Fruit fly (Drosophila melanogaster) whole organism, wandering third instar larva: Measurements from ENCODE around the gene gzl.

Source experiments
- Abd-B ChIP-seq: fragments of >200 bp; optimal IDR thresholded peaks from 2 replicates; lab custom pipeline; 2017; ENCODE audit warnings: missing biosample characterization, missing genetic modification characterization
- CG32264 ChIP-seq: fragments of 200-800 bp; sonication (Bioruptor generic); optimal IDR thresholded peaks from 2 replicates; lab custom pipeline; 2016; ENCODE audit warnings: missing biosample characterization, missing genetic modification characterization
- CG9705 ChIP-seq: fragments of 200-800 bp; sonication (Bioruptor generic); optimal IDR thresholded peaks from 2 replicates; lab custom pipeline; 2018; ENCODE audit warnings: missing biosample characterization, mild to moderate bottlenecking, missing genetic modification characterization
- CrebA ChIP-seq: fragments of 200-800 bp; sonication (Bioruptor generic); optimal IDR thresholded peaks from 2 replicates; lab custom pipeline; 2016; ENCODE audit warnings: missing biosample characterization, mild to moderate bottlenecking, missing genetic modification characterization, borderline replicate concordance
- GATAd ChIP-seq: sonication (Bioruptor generic); optimal IDR thresholded peaks from 2 replicates; lab custom pipeline; 2016; ENCODE audit warnings: missing biosample characterization, missing genetic modification characterization
- HLH106 ChIP-seq: fragments of 200-800 bp; optimal IDR thresholded peaks from 3 replicates; lab custom pipeline; 2019; ENCODE audit warnings: missing biosample characterization, mild to moderate bottlenecking, missing genetic modification characterization, moderate library complexity
- Hnf4 ChIP-seq: fragments of 200-800 bp; sonication (Bioruptor generic); optimal IDR thresholded peaks from 2 replicates; lab custom pipeline; 2016; ENCODE audit warnings: missing biosample characterization, mild to moderate bottlenecking, missing genetic modification characterization
- Hr78 ChIP-seq: fragments of >200 bp; optimal IDR thresholded peaks from 2 replicates; lab custom pipeline; 2017; ENCODE audit warnings: missing biosample characterization, missing genetic modification characterization
- Hr83 ChIP-seq: fragments of 200-300 bp; sonication (Bioruptor generic); optimal IDR thresholded peaks from 2 replicates; lab custom pipeline; 2016; ENCODE audit warnings: missing biosample characterization, mild to moderate bottlenecking, missing genetic modification characterization, moderate library complexity; ENCODE audit not compliant: poor library complexity, severe bottlenecking
- Jra ChIP-seq: sonication (Bioruptor generic); optimal IDR thresholded peaks from 2 replicates; lab custom pipeline; 2016; ENCODE audit warnings: missing biosample characterization, missing genetic modification characterization
- Mio ChIP-seq: sonication (Bioruptor generic); optimal IDR thresholded peaks from 2 replicates; lab custom pipeline; 2016; ENCODE audit warnings: missing biosample characterization, missing genetic modification characterization
- Myc ChIP-seq: fragments of >200 bp; optimal IDR thresholded peaks from 2 replicates; lab custom pipeline; 2017
- N ChIP-seq: fragments of >200 bp; optimal IDR thresholded peaks from 2 replicates; lab custom pipeline; 2018; ENCODE audit warnings: missing biosample characterization, missing external identifiers, missing genetic modification characterization
- OdsH ChIP-seq: fragments of 200-800 bp; sonication (Bioruptor generic); optimal IDR thresholded peaks from 2 replicates; lab custom pipeline; 2016; ENCODE audit warnings: missing biosample characterization, mild to moderate bottlenecking, missing genetic modification characterization
- Rel ChIP-seq, 2 experiments: fragments of 200-800 bp; sonication (Bioruptor generic) in 1 of 2; optimal IDR thresholded peaks; 2 replicates in 1 of 2; 3 replicates in 1 of 2; lab custom pipeline; 2016 to 2019; ENCODE audit warnings: mild to moderate bottlenecking in 2 of 2, missing biosample characterization in 2 of 2, missing genetic modification characterization in 2 of 2, moderate library complexity in 1 of 2
- Sp1 ChIP-seq: fragments of 200-800 bp; sonication (Bioruptor generic); optimal IDR thresholded peaks from 3 replicates; lab custom pipeline; 2019; ENCODE audit warnings: missing biosample characterization, mild to moderate bottlenecking, missing genetic modification characterization, moderate library complexity
- Vsx2 ChIP-seq: fragments of 200-300, 225-300 bp; sonication (Bioruptor generic); optimal IDR thresholded peaks from 2 replicates; lab custom pipeline; 2018; ENCODE audit warnings: missing biosample characterization, missing genetic modification characterization; ENCODE audit not compliant: partially characterized antibody
- br ChIP-seq: fragments of 200-800 bp; sonication (Bioruptor generic); optimal IDR thresholded peaks from 2 replicates; lab custom pipeline; 2016; ENCODE audit warnings: missing biosample characterization, missing genetic modification characterization
- brk ChIP-seq: fragments of 200-800 bp; sonication (Bioruptor generic); optimal IDR thresholded peaks from 2 replicates; lab custom pipeline; 2016; ENCODE audit warnings: missing biosample characterization, mild to moderate bottlenecking, missing genetic modification characterization
- dl ChIP-seq, 2 experiments: fragments of 175-275, 200-275 bp in 1 of 2; fragments of 200-275 bp in 1 of 2; sonication (Bioruptor generic); optimal IDR thresholded peaks; lab custom pipeline; 2018; ENCODE audit warnings: mild to moderate bottlenecking in 2 of 2, missing biosample characterization in 2 of 2, missing genetic modification characterization in 2 of 2, moderate library complexity in 2 of 2; ENCODE audit not compliant: partially characterized antibody in 2 of 2, insufficient read depth in 1 of 2
- dmrt93B ChIP-seq: fragments of 200-800 bp; sonication (Bioruptor generic); optimal IDR thresholded peaks from 2 replicates; lab custom pipeline; 2018; ENCODE audit warnings: missing biosample characterization, mild to moderate bottlenecking, missing genetic modification characterization
- dsf ChIP-seq: sonication (Bioruptor generic); optimal IDR thresholded peaks from 2 replicates; lab custom pipeline; 2016; ENCODE audit warnings: missing biosample characterization, missing genetic modification characterization, borderline replicate concordance
- ey ChIP-seq: fragments of 200-800 bp; sonication (Bioruptor generic); optimal IDR thresholded peaks from 2 replicates; lab custom pipeline; 2016; ENCODE audit warnings: missing biosample characterization, missing genetic modification characterization
- foxo ChIP-seq, 2 experiments: fragments of 200-800 bp; sonication (Bioruptor generic); optimal IDR thresholded peaks; 2 replicates in 1 of 2; 3 replicates in 1 of 2; lab custom pipeline; 2016 to 2017; ENCODE audit warnings: missing biosample characterization in 2 of 2, missing genetic modification characterization in 2 of 2
- fru ChIP-seq: fragments of 200-800 bp; sonication (Bioruptor generic); optimal IDR thresholded peaks from 3 replicates; lab custom pipeline; 2016; ENCODE audit warnings: missing biosample characterization, mild to moderate bottlenecking, missing genetic modification characterization
- h ChIP-seq: fragments of 200-800 bp; sonication (Bioruptor generic); optimal IDR thresholded peaks from 3 replicates; lab custom pipeline; 2016; ENCODE audit warnings: missing biosample characterization, mild to moderate bottlenecking, missing genetic modification characterization
- jim ChIP-seq: fragments of 175-275, 200-325 bp; sonication (Bioruptor generic); optimal IDR thresholded peaks from 2 replicates; lab custom pipeline; 2016; ENCODE audit warnings: missing biosample characterization, mild to moderate bottlenecking, missing genetic modification characterization
- lola ChIP-seq: fragments of >200 bp; optimal IDR thresholded peaks from 2 replicates; lab custom pipeline; 2017; ENCODE audit warnings: missing biosample characterization, missing genetic modification characterization
- pan ChIP-seq: fragments of >200 bp; optimal IDR thresholded peaks from 2 replicates; lab custom pipeline; 2017
- psq ChIP-seq: fragments of 200-800 bp; sonication (Bioruptor generic); optimal IDR thresholded peaks from 3 replicates; lab custom pipeline; 2017; ENCODE audit warnings: missing biosample characterization, mild to moderate bottlenecking, missing genetic modification characterization, moderate library complexity
- rgr ChIP-seq: fragments of 200-800 bp; sonication (Bioruptor generic); optimal IDR thresholded peaks from 3 replicates; lab custom pipeline; 2016; ENCODE audit warnings: missing biosample characterization, mild to moderate bottlenecking, missing genetic modification characterization
- sage ChIP-seq: fragments of 200-800 bp; sonication (Bioruptor generic); optimal IDR thresholded peaks from 2 replicates; lab custom pipeline; 2016; ENCODE audit warnings: missing biosample characterization, mild to moderate bottlenecking, missing genetic modification characterization
- sv ChIP-seq: fragments of 200-800 bp; sonication (Bioruptor generic); optimal IDR thresholded peaks from 3 replicates; lab custom pipeline; 2016; ENCODE audit warnings: missing biosample characterization, missing genetic modification characterization
- woc ChIP-seq: sonication (Bioruptor generic); optimal IDR thresholded peaks from 2 replicates; lab custom pipeline; 2016; ENCODE audit warnings: missing biosample characterization, mild to moderate bottlenecking, missing genetic modification characterization

The gzl gene

DNA sequence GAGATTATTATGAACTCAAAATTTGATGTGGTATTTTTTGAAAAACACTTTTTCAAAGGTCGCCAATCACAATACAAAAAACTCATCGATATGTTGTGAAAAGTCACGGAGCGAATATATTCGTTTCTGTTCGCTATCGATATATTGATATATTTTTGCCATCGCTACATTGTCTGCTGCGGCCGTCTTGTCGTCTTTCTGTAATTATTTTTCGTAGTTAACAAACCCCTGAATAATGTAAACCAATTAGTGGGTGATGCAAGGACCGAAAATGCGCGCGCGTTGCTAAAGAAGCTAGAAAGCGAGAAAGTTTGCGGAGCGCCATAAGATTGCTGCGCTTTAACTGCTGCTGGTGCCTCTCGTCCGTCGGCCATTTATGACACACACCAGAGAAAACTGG, 32.0 kb upstream of the gzl start, which contains the start of gene Pak:
TSS of gene Pak (plus strand) at position 142 of the 400 bp plus-strand sequence.
- TF ChIP-seq woc (GFP tag; lab: Kevin White, UChicago) (peak; percentile 42), foxo (GFP tag; optimal IDR thresholded peaks at IDR 0.05; lab: Kevin White, UChicago) (no peak), Hnf4 (GFP tag; lab: Kevin White, UChicago) (peak; percentile 29), Hr83 (peak; percentile 91), GATAd (GFP tag; lab: Kevin White, UChicago) (peak; percentile 15)

DNA sequence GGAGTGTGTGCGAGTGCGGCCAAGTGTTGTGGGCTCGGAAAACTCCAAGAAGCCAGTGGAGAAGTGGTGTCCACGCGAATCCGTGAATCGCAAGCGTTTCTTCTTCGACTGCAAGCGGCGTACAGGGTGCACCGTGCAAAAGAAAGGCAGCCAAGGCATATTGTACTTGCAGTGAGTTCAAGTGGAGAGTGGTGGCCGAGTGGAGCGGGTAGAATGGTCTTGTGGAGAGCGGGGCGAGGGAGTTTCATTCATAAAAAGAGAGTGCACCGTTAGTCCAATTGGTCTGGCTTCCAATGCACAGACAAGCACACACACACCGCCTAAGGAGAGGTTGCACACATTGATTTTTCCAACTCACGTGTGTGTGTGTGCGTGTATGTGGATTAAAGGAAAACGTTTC, 31.5 kb upstream of the gzl start:
- TF ChIP-seq Myc (lab: Kevin White, UChicago) (no peak), OdsH (GFP tag; lab: Kevin White, UChicago) (no peak), CG32264 (GFP tag; lab: Kevin White, UChicago) (no peak)
- TF ChIP-seq, all 38 proteins: peak for 0

DNA sequence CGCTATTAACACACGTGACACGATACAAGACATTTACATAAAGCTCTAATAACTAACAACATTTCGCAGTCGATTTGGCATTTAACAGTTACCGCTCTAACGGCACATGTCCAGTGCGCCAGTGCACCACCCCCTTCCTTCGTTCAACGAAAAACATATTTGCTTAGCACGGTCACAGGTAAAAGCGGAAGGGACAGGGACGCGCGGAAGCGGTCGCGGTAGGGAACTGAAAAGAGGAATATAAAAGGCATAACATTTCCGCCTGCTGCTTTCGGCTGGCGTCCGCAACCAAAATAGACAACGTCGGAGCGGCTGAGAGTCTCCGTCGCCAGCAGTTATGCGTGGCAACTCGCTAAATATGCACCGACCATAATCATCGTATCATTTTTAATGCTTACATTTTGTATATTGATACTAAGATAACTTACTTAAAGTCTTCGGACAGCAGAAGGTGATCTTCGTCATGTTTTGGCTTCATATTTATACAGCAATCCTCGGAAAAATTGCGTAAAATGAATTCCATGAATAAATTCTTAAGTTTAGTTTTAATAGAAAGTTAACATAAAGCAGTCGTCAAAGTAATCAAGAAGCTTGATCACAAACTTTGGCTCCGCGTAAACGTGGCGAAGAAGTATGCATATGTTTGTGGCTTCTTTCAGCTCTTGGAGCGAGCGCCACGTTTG, 30.9 kb upstream of the gzl start:
- TF ChIP-seq Sp1 (GFP tag; lab: Kevin White, UChicago) (no peak), Abd-B (GFP tag; lab: Kevin White, UChicago) (no peak), Vsx2 (no peak), HLH106 (tag; lab: Kevin White, UChicago) (peak; percentile 2), Myc (lab: Kevin White, UChicago) (no peak), rgr (GFP tag; lab: Kevin White, UChicago) (peak; percentile 18), br (GFP tag; lab: Kevin White, UChicago) (no peak), Hr83 (no peak), foxo (GFP tag; optimal IDR thresholded peaks at IDR 0.05; lab: Kevin White, UChicago) (peak in 1 of 2 experiments; percentile 22), dsf (GFP tag; lab: Kevin White, UChicago) (no peak), lola (GFP tag; lab: Kevin White, UChicago) (no peak), sage (GFP tag; lab: Kevin White, UChicago) (no peak)

DNA sequence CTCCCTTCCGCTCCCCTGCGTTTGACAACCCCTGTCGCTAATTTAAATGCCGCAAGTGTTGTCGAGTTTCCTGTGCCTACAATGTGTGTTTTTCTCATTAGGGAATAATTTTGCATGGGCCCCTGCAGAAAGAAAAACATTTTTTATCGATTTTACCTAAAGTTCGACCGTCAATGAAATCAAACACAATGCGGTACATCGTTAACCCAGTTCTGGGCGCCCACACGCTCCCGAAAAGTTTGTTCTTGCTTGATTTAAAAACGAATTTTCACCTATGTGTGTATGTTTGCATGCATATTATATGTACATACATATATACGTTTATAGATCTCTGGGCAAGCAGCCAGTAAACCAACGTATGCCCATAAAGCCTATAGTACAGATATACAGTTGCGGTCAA, 30.3 kb upstream of the gzl start:
- no peak for TF ChIP-seq rgr (GFP tag; lab: Kevin White, UChicago)
- TF ChIP-seq pan (lab: Kevin White, UChicago) = no peak
- no peak for TF ChIP-seq Jra (GFP tag; lab: Kevin White, UChicago)
- no peak for TF ChIP-seq br (GFP tag; lab: Kevin White, UChicago)
- TF ChIP-seq Hr83 = no peak
- TF ChIP-seq brk (GFP tag; lab: Kevin White, UChicago) = no peak
- no peak for TF ChIP-seq HLH106 (tag; lab: Kevin White, UChicago)
- TF ChIP-seq dsf (GFP tag; lab: Kevin White, UChicago) = no peak
- no peak for TF ChIP-seq N (GFP tag; lab: Kevin White, UChicago)
- TF ChIP-seq fru (GFP tag; lab: Kevin White, UChicago) = no peak
- no peak for TF ChIP-seq CrebA (GFP tag; lab: Kevin White, UChicago)
- no peak for TF ChIP-seq ey (GFP tag; lab: Kevin White, UChicago)
- no peak for TF ChIP-seq Hr78 (GFP tag; lab: Kevin White, UChicago)
- no peak for TF ChIP-seq Vsx2
- no peak for TF ChIP-seq CG9705 (GFP tag; lab: Kevin White, UChicago)

- no peak for TF ChIP-seq Mio (GFP tag; lab: Kevin White, UChicago)
- peak in 1 of 2 experiments; percentile 10 for TF ChIP-seq foxo (GFP tag; optimal IDR thresholded peaks at IDR 0.05; lab: Kevin White, UChicago)
- peak; percentile 28 for TF ChIP-seq Rel (GFP tag; optimal IDR thresholded peaks at IDR 0.05; lab: Kevin White, UChicago)
- TF ChIP-seq Rel (tag; optimal IDR thresholded peaks at IDR 0.05; lab: Kevin White, UChicago) = peak; percentile 81
- no peak for TF ChIP-seq jim (GFP tag; lab: Kevin White, UChicago)
- no peak for TF ChIP-seq Jra (GFP tag; lab: Kevin White, UChicago)
- TF ChIP-seq psq (GFP tag; lab: Kevin White, UChicago) = no peak
- no peak for TF ChIP-seq CG32264 (GFP tag; lab: Kevin White, UChicago)
- no peak for TF ChIP-seq sage (GFP tag; lab: Kevin White, UChicago)
- no peak for TF ChIP-seq fru (GFP tag; lab: Kevin White, UChicago)
- peak; percentile 55 for TF ChIP-seq Hr83
- TF ChIP-seq CG9705 (GFP tag; lab: Kevin White, UChicago) = no peak
- peak; percentile 14 for TF ChIP-seq h (GFP tag; lab: Kevin White, UChicago)
- TF ChIP-seq lola (GFP tag; lab: Kevin White, UChicago) = no peak
- no peak for TF ChIP-seq Vsx2
- TF ChIP-seq ey (GFP tag; lab: Kevin White, UChicago) = no peak
- TF ChIP-seq CrebA (GFP tag; lab: Kevin White, UChicago) = no peak
- no peak for TF ChIP-seq pan (lab: Kevin White, UChicago)
- TF ChIP-seq woc (GFP tag; lab: Kevin White, UChicago) = no peak
- TF ChIP-seq Myc (lab: Kevin White, UChicago) = no peak
- TF ChIP-seq OdsH (GFP tag; lab: Kevin White, UChicago) = no peak
- no peak for TF ChIP-seq dsf (GFP tag; lab: Kevin White, UChicago)
- TF ChIP-seq GATAd (GFP tag; lab: Kevin White, UChicago) = no peak
- peak; percentile 23 for TF ChIP-seq HLH106 (tag; lab: Kevin White, UChicago)
- TF ChIP-seq dmrt93B (GFP tag; lab: Kevin White, UChicago) = no peak
- no peak for TF ChIP-seq N (GFP tag; lab: Kevin White, UChicago)
- no peak for TF ChIP-seq sv (GFP tag; lab: Kevin White, UChicago)
- TF ChIP-seq dl (GFP tag; optimal IDR thresholded peaks at IDR 0.05; lab: Kevin White, UChicago; ENCODE audit: insufficient read depth in 1 of 2, partially characterized antibody in 2 of 2) = peak in 1 of 2 experiments; percentile 40
These were observed 29.7 kb upstream of the gzl start for dm6 chr3R:6352893-6353623.
